Fruit fly (Drosophila melanogaster): ENCODE measurements around the gene Hsp83.

Gene Hsp83

DNA sequence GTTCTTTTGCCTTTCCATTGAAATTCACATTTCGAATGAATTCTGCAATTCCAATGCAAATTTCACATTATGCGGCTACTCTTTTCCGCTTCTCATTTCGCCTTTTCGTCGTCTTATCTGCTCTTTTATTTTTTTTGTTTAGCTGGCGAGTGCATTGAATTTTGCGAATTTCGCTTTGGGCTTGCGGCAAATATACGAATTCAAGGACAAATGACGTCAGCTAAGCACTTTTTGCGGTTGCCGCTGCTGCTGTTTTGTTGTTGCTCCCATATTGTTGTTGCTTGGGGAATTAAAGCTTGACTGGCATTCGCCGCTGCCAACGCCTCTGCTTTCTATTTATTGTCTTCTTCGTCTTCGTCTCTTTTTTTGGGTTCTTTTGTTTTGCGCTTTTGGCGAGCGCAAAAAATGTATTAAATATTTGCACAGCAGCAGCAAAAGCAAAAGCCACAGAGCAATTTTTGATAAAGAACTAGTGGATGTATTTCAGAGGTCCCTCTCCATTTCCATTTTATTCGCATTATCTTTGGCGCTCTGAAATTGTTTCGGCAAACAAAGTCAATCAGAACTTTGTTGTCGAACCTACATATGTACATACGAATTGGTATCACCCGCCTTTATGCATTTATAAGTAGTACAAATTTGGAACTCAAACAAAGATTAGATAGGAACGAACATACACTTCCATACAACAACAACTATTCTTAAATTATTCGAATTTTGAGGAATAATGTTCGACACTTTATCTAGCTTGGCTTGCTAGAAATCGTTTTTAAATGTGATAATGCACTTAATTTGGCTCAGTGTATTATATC is 47.2 kb downstream of the Hsp83 start:
- TF ChIP-seq fd96Ca (GFP tag; IDR thresholded peaks at IDR 0.05) (no peak), CG12605 (GFP tag; IDR thresholded peaks at IDR 0.05) (no peak), CG32121 (GFP tag; IDR thresholded peaks at IDR 0.05) (no peak), rn (GFP tag; IDR thresholded peaks at IDR 0.05) (no peak), Pif1B (GFP tag; optimal IDR thresholded peaks at IDR 0.05) (peak; percentile 68), CG14655 (GFP tag; optimal IDR thresholded peaks at IDR 0.05) (no peak), CG8159 (tag; optimal IDR thresholded peaks at IDR 0.05) (no peak), D1 (tag; optimal IDR thresholded peaks at IDR 0.05) (peak; percentile 40), CG10348 (GFP tag; IDR thresholded peaks at IDR 0.05) (no peak), CG17806 (tag; optimal IDR thresholded peaks at IDR 0.05) (no peak), CG8301 (tag; optimal IDR thresholded peaks at IDR 0.05) (no peak), Ets98B (GFP tag; IDR thresholded peaks at IDR 0.05) (no peak), Pif1A (GFP tag; optimal IDR thresholded peaks at IDR 0.05) (no peak), CG4496 (GFP tag; IDR thresholded peaks at IDR 0.05) (0 out of 3 replicates have a peak, but pooled peaks have one; percentile 5), EcR (GFP tag; optimal IDR thresholded peaks at IDR 0.05) (peak; percentile 94), CG9948 (tag; optimal IDR thresholded peaks at IDR 0.05) (peak; percentile 66), gl (tag; optimal IDR thresholded peaks at IDR 0.05) (no peak), CG34367 (tag; optimal IDR thresholded peaks at IDR 0.05) (peak; percentile 83), CG15710 (tag; optimal IDR thresholded peaks at IDR 0.05) (peak; percentile 60), Snoo (tag; optimal IDR thresholded peaks at IDR 0.05) (peak; percentile 46), CG13204 (GFP tag; optimal IDR thresholded peaks at IDR 0.05) (no peak)

DNA sequence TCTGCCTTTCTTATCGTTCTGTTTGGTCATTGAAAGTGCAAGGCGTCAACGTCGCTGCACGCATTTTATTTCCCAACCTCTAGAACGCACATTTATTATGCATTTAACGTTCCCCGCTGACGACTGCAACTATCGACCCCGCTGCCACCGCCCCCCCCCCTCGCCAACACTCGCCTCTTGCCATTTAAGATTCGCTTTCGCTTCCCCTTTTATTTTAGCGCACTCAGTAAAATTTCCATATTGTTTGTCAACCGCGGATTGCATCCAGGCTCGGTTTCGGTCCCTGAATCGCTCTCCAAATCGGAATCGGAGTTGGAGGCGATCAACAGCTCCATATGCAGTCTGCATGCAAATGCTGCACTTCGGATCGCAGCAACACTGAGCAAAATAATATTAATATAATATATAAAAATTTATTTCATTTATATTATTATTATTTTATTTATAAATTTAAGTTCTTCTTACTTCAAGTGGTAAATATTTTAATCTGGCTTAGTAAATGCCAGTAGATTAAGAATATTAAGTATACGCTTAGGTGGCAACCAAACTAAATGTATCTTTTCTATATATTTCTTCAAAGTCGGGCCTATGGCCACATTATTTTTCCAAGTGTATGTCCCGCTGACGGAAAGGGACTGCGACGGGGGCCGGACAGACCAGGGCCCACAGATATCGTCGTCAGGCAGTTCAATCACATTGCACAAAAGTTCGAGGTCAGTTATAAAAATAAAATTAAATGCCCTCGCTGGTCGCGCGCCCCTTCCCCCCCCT is 48.0 kb downstream of the Hsp83 start:
- TF ChIP-seq CG12605 (GFP tag; IDR thresholded peaks at IDR 0.05) (peak; percentile 71), CG8159 (tag; optimal IDR thresholded peaks at IDR 0.05) (peak; percentile 99), CG8301 (tag; optimal IDR thresholded peaks at IDR 0.05) (peak; percentile 84), CG34367 (tag; optimal IDR thresholded peaks at IDR 0.05) (peak; percentile 97), D1 (tag; optimal IDR thresholded peaks at IDR 0.05) (peak; percentile 95), rn (GFP tag; IDR thresholded peaks at IDR 0.05) (peak; percentile 79), EcR (GFP tag; optimal IDR thresholded peaks at IDR 0.05) (peak; percentile 60), fd96Ca (GFP tag; IDR thresholded peaks at IDR 0.05) (peak; percentile 71; the same call in 2 of the 3 replicates), CG14655 (GFP tag; optimal IDR thresholded peaks at IDR 0.05) (peak; percentile 95), CG13204 (GFP tag; optimal IDR thresholded peaks at IDR 0.05) (peak; percentile 97), CG4496 (GFP tag; IDR thresholded peaks at IDR 0.05) (peak; percentile 84), CG32121 (GFP tag; IDR thresholded peaks at IDR 0.05) (peak; percentile 73), Pif1A (GFP tag; optimal IDR thresholded peaks at IDR 0.05) (peak; percentile 91), Pif1B (GFP tag; optimal IDR thresholded peaks at IDR 0.05) (peak; percentile 90), gl (tag; optimal IDR thresholded peaks at IDR 0.05) (peak; percentile 87), CG15710 (tag; optimal IDR thresholded peaks at IDR 0.05) (peak; percentile 99), CG9948 (tag; optimal IDR thresholded peaks at IDR 0.05) (peak; percentile 98), Ets98B (GFP tag; IDR thresholded peaks at IDR 0.05) (peak; percentile 69), CG17806 (tag; optimal IDR thresholded peaks at IDR 0.05) (peak; percentile 97), CG10348 (GFP tag; IDR thresholded peaks at IDR 0.05) (no peak), Snoo (tag; optimal IDR thresholded peaks at IDR 0.05) (peak; percentile 87)

DNA sequence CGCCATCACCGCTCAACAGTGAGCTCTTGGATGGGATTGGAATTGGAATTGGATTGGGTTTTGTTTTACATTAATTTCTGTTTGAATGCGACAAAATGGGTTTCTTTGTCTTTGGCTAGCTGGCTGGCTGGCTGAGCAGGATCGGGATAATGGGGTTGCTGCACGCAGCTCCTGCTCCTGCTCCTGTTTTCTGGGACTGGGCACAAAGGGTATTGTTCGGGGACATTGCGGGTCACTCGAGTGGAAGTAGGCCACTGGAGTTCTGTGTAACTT is 48.5 kb downstream of the Hsp83 start:
- TF ChIP-seq EcR (GFP tag; optimal IDR thresholded peaks at IDR 0.05) (peak; percentile 97), CG4496 (GFP tag; IDR thresholded peaks at IDR 0.05) (no peak)

DNA sequence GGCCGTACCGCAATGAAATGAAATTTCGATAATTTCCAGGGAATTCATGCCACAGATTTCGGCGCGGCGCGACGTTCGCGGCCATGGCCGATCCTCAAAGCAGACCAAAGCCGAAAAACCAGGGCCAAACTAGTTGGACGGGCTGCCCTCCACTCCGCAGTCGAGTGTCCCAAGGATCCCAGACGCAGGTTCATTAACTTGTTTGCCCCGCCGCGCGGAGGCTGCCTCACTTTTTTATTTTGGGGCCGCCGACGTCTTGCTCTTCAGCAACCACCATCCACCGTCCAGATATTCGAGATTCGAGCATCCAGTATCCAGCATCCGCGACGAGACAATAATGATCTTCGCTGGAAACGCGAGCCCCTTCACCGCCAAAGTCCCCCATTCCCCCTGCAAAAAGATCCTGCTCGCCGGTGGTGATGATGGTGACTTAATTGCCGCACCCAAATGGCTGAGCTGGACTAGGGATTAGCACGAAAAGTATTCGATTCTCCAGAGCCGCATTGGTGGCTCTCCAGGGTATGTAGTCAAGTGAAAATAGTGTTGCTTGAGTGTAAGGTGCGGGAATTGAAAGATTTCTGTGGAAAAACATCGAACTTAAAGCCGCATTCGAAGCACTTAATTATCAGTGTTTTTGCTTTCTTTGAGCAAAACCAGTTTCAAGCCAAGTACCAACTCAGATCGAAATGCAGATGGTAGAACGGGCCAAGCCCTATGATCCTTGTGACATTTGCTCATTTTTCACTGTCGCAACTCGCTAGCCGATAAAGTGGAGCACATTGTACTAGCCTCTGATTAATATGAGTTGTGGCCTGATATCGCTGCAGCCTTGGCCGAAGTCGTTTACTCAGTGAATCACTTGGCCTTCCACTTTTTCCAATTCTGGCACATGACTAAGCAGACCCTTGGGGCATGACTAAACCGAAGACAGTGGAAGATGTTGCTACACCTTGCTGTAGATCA is 49.6 kb downstream of the Hsp83 start:
- TF ChIP-seq CG10348 (GFP tag; IDR thresholded peaks at IDR 0.05) (no peak), CG4496 (GFP tag; IDR thresholded peaks at IDR 0.05) (no peak), fd96Ca (GFP tag; IDR thresholded peaks at IDR 0.05) (0 out of 3 replicates have a peak, but pooled peaks have one; percentile 25), CG13204 (GFP tag; optimal IDR thresholded peaks at IDR 0.05) (peak; percentile 53), CG15710 (tag; optimal IDR thresholded peaks at IDR 0.05) (peak; percentile 24), Ets98B (GFP tag; IDR thresholded peaks at IDR 0.05) (no peak), CG34367 (tag; optimal IDR thresholded peaks at IDR 0.05) (peak; percentile 8), CG17806 (tag; optimal IDR thresholded peaks at IDR 0.05) (no peak), Pif1A (GFP tag; optimal IDR thresholded peaks at IDR 0.05) (peak; percentile 10), Snoo (tag; optimal IDR thresholded peaks at IDR 0.05) (peak; percentile 83), CG8301 (tag; optimal IDR thresholded peaks at IDR 0.05) (no peak), CG8159 (tag; optimal IDR thresholded peaks at IDR 0.05) (peak; percentile 6), rn (GFP tag; IDR thresholded peaks at IDR 0.05) (no peak), CG14655 (GFP tag; optimal IDR thresholded peaks at IDR 0.05) (peak; percentile 4), D1 (tag; optimal IDR thresholded peaks at IDR 0.05) (no peak), gl (tag; optimal IDR thresholded peaks at IDR 0.05) (no peak), Pif1B (GFP tag; optimal IDR thresholded peaks at IDR 0.05) (peak; percentile 9), CG9948 (tag; optimal IDR thresholded peaks at IDR 0.05) (no peak), CG32121 (GFP tag; IDR thresholded peaks at IDR 0.05) (0 out of 2 replicates have a peak, but pooled peaks have one; percentile 12), EcR (GFP tag; optimal IDR thresholded peaks at IDR 0.05) (peak; percentile 94), CG12605 (GFP tag; IDR thresholded peaks at IDR 0.05) (no peak)

Data from whole organism, pupa.